Worm (Caenorhabditis elegans) whole organism, L2 larva: ENCODE results near the gene phat-8.

Experiments used
- C34F6.9 ChIP-seq: fragments of 150-350 bp; optimal IDR thresholded peaks from 2 replicates; lab custom pipeline; 2014; ENCODE audit warnings: missing biosample characterization, missing genetic modification characterization
- ZK546.5 ChIP-seq: sonication (generic microtip); optimal IDR thresholded peaks from 2 replicates; lab custom pipeline; 2017; ENCODE audit warnings: missing biosample characterization, missing genetic modification characterization
- alr-1 ChIP-seq: fragments of 150-350 bp; optimal IDR thresholded peaks from 2 replicates; lab custom pipeline; 2014; ENCODE audit warnings: missing biosample characterization, missing genetic modification characterization
- aly-2 ChIP-seq: fragments of 150-350 bp; optimal IDR thresholded peaks from 2 replicates; lab custom pipeline; 2014; ENCODE audit warnings: missing biosample characterization, missing genetic modification characterization
- blmp-1 ChIP-seq: sonication (generic microtip); optimal IDR thresholded peaks from 2 replicates; lab custom pipeline; 2017; ENCODE audit warnings: missing genetic modification characterization, mild to moderate bottlenecking, missing compliant biosample characterization, antibody characterized with exemption, moderate library complexity; ENCODE audit not compliant: insufficient read depth
- crh-2 ChIP-seq: sonication (generic microtip); optimal IDR thresholded peaks from 2 replicates; lab custom pipeline; 2017; ENCODE audit warnings: missing biosample characterization, missing genetic modification characterization
- gmeb-1 ChIP-seq: fragments of 150-350 bp; optimal IDR thresholded peaks from 2 replicates; lab custom pipeline; 2014; ENCODE audit warnings: missing biosample characterization, missing genetic modification characterization
- lin-39 ChIP-seq: fragments of 150-350 bp; optimal IDR thresholded peaks from 2 replicates; lab custom pipeline; 2014; ENCODE audit warnings: missing biosample characterization, missing genetic modification reagents, missing genetic modification characterization
- mbf-1 ChIP-seq: sonication (generic microtip); optimal IDR thresholded peaks from 2 replicates; lab custom pipeline; 2017; ENCODE audit warnings: missing biosample characterization, missing genetic modification characterization
- mdl-1 ChIP-seq, 2 experiments: fragments of 150-350 bp in 1 of 2; sonication (generic microtip) in 1 of 2; optimal IDR thresholded peaks; 2 replicates each; lab custom pipeline; 2017; ENCODE audit warnings: missing biosample characterization in 2 of 2, missing genetic modification characterization in 2 of 2
- nhr-6 ChIP-seq: fragments of 150-350 bp; optimal IDR thresholded peaks from 2 replicates; lab custom pipeline; 2014; ENCODE audit warnings: missing biosample characterization, missing genetic modification characterization
- nhr-77 ChIP-seq: fragments of 150-350 bp; optimal IDR thresholded peaks from 2 replicates; lab custom pipeline; 2014; ENCODE audit warnings: missing biosample characterization, missing genetic modification characterization
- sem-4 ChIP-seq: fragments of 150-350 bp; optimal IDR thresholded peaks from 2 replicates; lab custom pipeline; 2014; ENCODE audit warnings: missing biosample characterization, missing genetic modification reagents, missing genetic modification characterization
- zag-1 ChIP-seq: fragments of 150-350 bp; optimal IDR thresholded peaks from 2 replicates; lab custom pipeline; 2014; ENCODE audit warnings: missing biosample characterization, missing genetic modification characterization
- ztf-11 ChIP-seq: sonication (generic microtip); optimal IDR thresholded peaks from 2 replicates; lab custom pipeline; 2017; ENCODE audit warnings: missing biosample characterization, missing genetic modification characterization

phat-8 gene

ce11 chrII:12519616-12520015 lies 48.0 kb downstream of the phat-8 start, which contains the start of gene ceh-99:
TSS of gene ceh-99 (plus strand) at chrII:12519981.
- TF ChIP-seq sem-4: no peak
- TF ChIP-seq mbf-1: no peak
- TF ChIP-seq gmeb-1 (tag; lab: Kevin White, UChicago): no peak
- TF ChIP-seq alr-1: no peak
- no peak for TF ChIP-seq aly-2 (tag; lab: Kevin White, UChicago)
- no peak for TF ChIP-seq blmp-1 (tag; lab: Kevin White, UChicago)
- TF ChIP-seq ZK546.5 (tag; lab: Kevin White, UChicago): no peak
- no peak for TF ChIP-seq ztf-11 (tag; lab: Kevin White, UChicago)
- no peak for TF ChIP-seq nhr-77 (tag; lab: Kevin White, UChicago)
- TF ChIP-seq nhr-6: no peak
- TF ChIP-seq lin-39 (tag; lab: Kevin White, UChicago): no peak
- no peak for TF ChIP-seq zag-1 (tag; lab: Kevin White, UChicago)
- no peak for TF ChIP-seq mdl-1 (tag; optimal IDR thresholded peaks at IDR 0.05; lab: Kevin White, UChicago)
- TF ChIP-seq C34F6.9: no peak
- no peak for TF ChIP-seq crh-2 (tag; lab: Kevin White, UChicago)
- TF ChIP-seq, all 48 proteins: peak for 0
